Fruit fly (Drosophila melanogaster): ENCODE results near the gene CG13738.

The CG13738 gene

dm6 chr3L:13957212-13957668 is 16.0 kb downstream of the CG13738 start (continued):
- TF ChIP-seq CG3995 (GFP tag; optimal IDR thresholded peaks at IDR 0.05) (no peak), Hsf (GFP tag; optimal IDR thresholded peaks at IDR 0.05) (peak; percentile 71), kni (GFP tag; optimal IDR thresholded peaks at IDR 0.05) (no peak), HLHmδ (GFP tag; optimal IDR thresholded peaks at IDR 0.05) (no peak), ind (GFP tag; optimal IDR thresholded peaks at IDR 0.05) (peak; percentile 60), CG4707 (GFP tag; optimal IDR thresholded peaks at IDR 0.05) (no peak), CG18764 (GFP tag; optimal IDR thresholded peaks at IDR 0.05) (peak; percentile 32), Dfd (GFP tag; optimal IDR thresholded peaks at IDR 0.05) (no peak), CG11093 (GFP tag; IDR thresholded peaks at IDR 0.05) (no peak), CG12769 (tag; optimal IDR thresholded peaks at IDR 0.05) (no peak), ATbp (GFP tag; optimal IDR thresholded peaks at IDR 0.05) (peak; percentile 63), ttk (GFP tag; IDR thresholded peaks at IDR 0.05) (peak; percentile 51; the same call in 1 of the 2 replicates), CG17612 (GFP tag; IDR thresholded peaks at IDR 0.05) (no peak), Xbp1 (GFP tag; optimal IDR thresholded peaks at IDR 0.05) (peak; percentile 67), CG2116 (GFP tag; optimal IDR thresholded peaks at IDR 0.05) (peak; percentile 37), stwl (tag; optimal IDR thresholded peaks at IDR 0.05) (no peak), CG10565 (GFP tag; optimal IDR thresholded peaks at IDR 0.05) (peak; percentile 4), hbn (GFP tag; IDR thresholded peaks at IDR 0.05; ENCODE audit: partially characterized antibody) (no peak), CG3407 (GFP tag; optimal IDR thresholded peaks at IDR 0.05) (peak; percentile 65), vfl (GFP tag; optimal IDR thresholded peaks at IDR 0.05) (no peak), B-H1 (GFP tag; IDR thresholded peaks at IDR 0.05) (no peak), fd96Cb (tag; optimal IDR thresholded peaks at IDR 0.05) (peak; percentile 87), Atf6 (GFP tag; IDR thresholded peaks at IDR 0.05) (no peak), org-1 (GFP tag; optimal IDR thresholded peaks at IDR 0.05) (peak; percentile 71), nerfin-1 (tag; optimal IDR thresholded peaks at IDR 0.05) (peak; percentile 71), bbx (GFP tag; IDR thresholded peaks at IDR 0.05; ENCODE audit: partially characterized antibody) (no peak), pan (optimal IDR thresholded peaks at IDR 0.05) (no peak), pan (GFP tag; optimal IDR thresholded peaks at IDR 0.05 in 1 of 2, IDR thresholded peaks at IDR 0.05 in 1 of 2) (peak in 1 of 2 experiments; percentile 47), dmrt11E (tag; optimal IDR thresholded peaks at IDR 0.05) (peak; percentile 87), pros (GFP tag; optimal IDR thresholded peaks at IDR 0.05) (no peak), Myb (GFP tag; optimal IDR thresholded peaks at IDR 0.05) (no peak), CG13624 (GFP tag; optimal IDR thresholded peaks at IDR 0.05) (no peak), sr (GFP tag; IDR thresholded peaks at IDR 0.05) (no peak), prd (optimal IDR thresholded peaks at IDR 0.05) (no peak), prd (GFP tag; IDR thresholded peaks at IDR 0.05) (peak; percentile 51; the same call in 1 of the 3 replicates), ash1 (GFP tag; optimal IDR thresholded peaks at IDR 0.05) (no peak), mld (GFP tag; IDR thresholded peaks at IDR 0.05; ENCODE audit: partially characterized antibody) (no peak), CG6683 (GFP tag; optimal IDR thresholded peaks at IDR 0.05) (peak; percentile 45), CG11723 (GFP tag; optimal IDR thresholded peaks at IDR 0.05) (peak; percentile 55), Atf3 (GFP tag; optimal IDR thresholded peaks at IDR 0.05) (peak; percentile 22), H15 (GFP tag; IDR thresholded peaks at IDR 0.05) (no peak), ase (GFP tag; IDR thresholded peaks at IDR 0.05) (no peak), z (GFP tag; IDR thresholded peaks at IDR 0.05) (no peak), CG31441 (GFP tag; IDR thresholded peaks at IDR 0.05) (peak; percentile 85), CG10366 (GFP tag; IDR thresholded peaks at IDR 0.05) (peak; percentile 51), CG17912 (GFP tag; optimal IDR thresholded peaks at IDR 0.05) (no peak), CG30020 (tag; optimal IDR thresholded peaks at IDR 0.05) (peak; percentile 12), CG12659 (GFP tag; optimal IDR thresholded peaks at IDR 0.05) (peak; percentile 59), chn (GFP tag; optimal IDR thresholded peaks at IDR 0.05) (peak; percentile 61), chif (GFP tag; optimal IDR thresholded peaks at IDR 0.05) (peak; percentile 23 to 63), Dll (GFP tag; IDR thresholded peaks at IDR 0.05; ENCODE audit: partially characterized antibody) (no peak)

All from whole organism, embryonic.